Fruit fly (Drosophila melanogaster) whole organism, wandering third instar larva: ENCODE data around the gene CG9525.

ENCODE experiments used
- Abd-B ChIP-seq: fragments of >200 bp; optimal IDR thresholded peaks from 2 replicates; lab custom pipeline; 2017; ENCODE audit warnings: missing biosample characterization, missing genetic modification characterization
- CG32264 ChIP-seq: fragments of 200-800 bp; sonication (Bioruptor generic); optimal IDR thresholded peaks from 2 replicates; lab custom pipeline; 2016; ENCODE audit warnings: missing biosample characterization, missing genetic modification characterization
- CG9705 ChIP-seq: fragments of 200-800 bp; sonication (Bioruptor generic); optimal IDR thresholded peaks from 2 replicates; lab custom pipeline; 2018; ENCODE audit warnings: missing biosample characterization, mild to moderate bottlenecking, missing genetic modification characterization
- CrebA ChIP-seq: fragments of 200-800 bp; sonication (Bioruptor generic); optimal IDR thresholded peaks from 2 replicates; lab custom pipeline; 2016; ENCODE audit warnings: missing biosample characterization, mild to moderate bottlenecking, missing genetic modification characterization, borderline replicate concordance
- Dif ChIP-seq: fragments of 200-275, 200-300 bp; sonication (Bioruptor generic); optimal IDR thresholded peaks from 2 replicates; lab custom pipeline; 2018; ENCODE audit warnings: missing biosample characterization, missing genetic modification characterization; ENCODE audit not compliant: partially characterized antibody
- GATAd ChIP-seq: sonication (Bioruptor generic); optimal IDR thresholded peaks from 2 replicates; lab custom pipeline; 2016; ENCODE audit warnings: missing biosample characterization, missing genetic modification characterization
- HLH106 ChIP-seq: fragments of 200-800 bp; optimal IDR thresholded peaks from 3 replicates; lab custom pipeline; 2019; ENCODE audit warnings: missing biosample characterization, mild to moderate bottlenecking, missing genetic modification characterization, moderate library complexity
- Hnf4 ChIP-seq: fragments of 200-800 bp; sonication (Bioruptor generic); optimal IDR thresholded peaks from 2 replicates; lab custom pipeline; 2016; ENCODE audit warnings: missing biosample characterization, mild to moderate bottlenecking, missing genetic modification characterization
- Hr83 ChIP-seq: fragments of 200-300 bp; sonication (Bioruptor generic); optimal IDR thresholded peaks from 2 replicates; lab custom pipeline; 2016; ENCODE audit warnings: missing biosample characterization, mild to moderate bottlenecking, missing genetic modification characterization, moderate library complexity; ENCODE audit not compliant: poor library complexity, severe bottlenecking
- Jra ChIP-seq: sonication (Bioruptor generic); optimal IDR thresholded peaks from 2 replicates; lab custom pipeline; 2016; ENCODE audit warnings: missing biosample characterization, missing genetic modification characterization
- Mio ChIP-seq: sonication (Bioruptor generic); optimal IDR thresholded peaks from 2 replicates; lab custom pipeline; 2016; ENCODE audit warnings: missing biosample characterization, missing genetic modification characterization
- Myc ChIP-seq: fragments of >200 bp; optimal IDR thresholded peaks from 2 replicates; lab custom pipeline; 2017
- OdsH ChIP-seq: fragments of 200-800 bp; sonication (Bioruptor generic); optimal IDR thresholded peaks from 2 replicates; lab custom pipeline; 2016; ENCODE audit warnings: missing biosample characterization, mild to moderate bottlenecking, missing genetic modification characterization
- Rel ChIP-seq, 2 experiments: fragments of 200-800 bp; sonication (Bioruptor generic) in 1 of 2; optimal IDR thresholded peaks; 2 replicates in 1 of 2; 3 replicates in 1 of 2; lab custom pipeline; 2016 to 2019; ENCODE audit warnings: mild to moderate bottlenecking in 2 of 2, missing biosample characterization in 2 of 2, missing genetic modification characterization in 2 of 2, moderate library complexity in 1 of 2
- br ChIP-seq: fragments of 200-800 bp; sonication (Bioruptor generic); optimal IDR thresholded peaks from 2 replicates; lab custom pipeline; 2016; ENCODE audit warnings: missing biosample characterization, missing genetic modification characterization
- brk ChIP-seq: fragments of 200-800 bp; sonication (Bioruptor generic); optimal IDR thresholded peaks from 2 replicates; lab custom pipeline; 2016; ENCODE audit warnings: missing biosample characterization, mild to moderate bottlenecking, missing genetic modification characterization
- dmrt93B ChIP-seq: fragments of 200-800 bp; sonication (Bioruptor generic); optimal IDR thresholded peaks from 2 replicates; lab custom pipeline; 2018; ENCODE audit warnings: missing biosample characterization, mild to moderate bottlenecking, missing genetic modification characterization
- dsf ChIP-seq: sonication (Bioruptor generic); optimal IDR thresholded peaks from 2 replicates; lab custom pipeline; 2016; ENCODE audit warnings: missing biosample characterization, missing genetic modification characterization, borderline replicate concordance
- ey ChIP-seq: fragments of 200-800 bp; sonication (Bioruptor generic); optimal IDR thresholded peaks from 2 replicates; lab custom pipeline; 2016; ENCODE audit warnings: missing biosample characterization, missing genetic modification characterization
- foxo ChIP-seq, 2 experiments: fragments of 200-800 bp; sonication (Bioruptor generic); optimal IDR thresholded peaks; 2 replicates in 1 of 2; 3 replicates in 1 of 2; lab custom pipeline; 2016 to 2017; ENCODE audit warnings: missing biosample characterization in 2 of 2, missing genetic modification characterization in 2 of 2
- fru ChIP-seq: fragments of 200-800 bp; sonication (Bioruptor generic); optimal IDR thresholded peaks from 3 replicates; lab custom pipeline; 2016; ENCODE audit warnings: missing biosample characterization, mild to moderate bottlenecking, missing genetic modification characterization
- h ChIP-seq: fragments of 200-800 bp; sonication (Bioruptor generic); optimal IDR thresholded peaks from 3 replicates; lab custom pipeline; 2016; ENCODE audit warnings: missing biosample characterization, mild to moderate bottlenecking, missing genetic modification characterization
- jim ChIP-seq: fragments of 175-275, 200-325 bp; sonication (Bioruptor generic); optimal IDR thresholded peaks from 2 replicates; lab custom pipeline; 2016; ENCODE audit warnings: missing biosample characterization, mild to moderate bottlenecking, missing genetic modification characterization
- lola ChIP-seq: fragments of >200 bp; optimal IDR thresholded peaks from 2 replicates; lab custom pipeline; 2017; ENCODE audit warnings: missing biosample characterization, missing genetic modification characterization
- pan ChIP-seq: fragments of >200 bp; optimal IDR thresholded peaks from 2 replicates; lab custom pipeline; 2017
- psq ChIP-seq: fragments of 200-800 bp; sonication (Bioruptor generic); optimal IDR thresholded peaks from 3 replicates; lab custom pipeline; 2017; ENCODE audit warnings: missing biosample characterization, mild to moderate bottlenecking, missing genetic modification characterization, moderate library complexity
- rgr ChIP-seq: fragments of 200-800 bp; sonication (Bioruptor generic); optimal IDR thresholded peaks from 3 replicates; lab custom pipeline; 2016; ENCODE audit warnings: missing biosample characterization, mild to moderate bottlenecking, missing genetic modification characterization
- sage ChIP-seq: fragments of 200-800 bp; sonication (Bioruptor generic); optimal IDR thresholded peaks from 2 replicates; lab custom pipeline; 2016; ENCODE audit warnings: missing biosample characterization, mild to moderate bottlenecking, missing genetic modification characterization
- sv ChIP-seq: fragments of 200-800 bp; sonication (Bioruptor generic); optimal IDR thresholded peaks from 3 replicates; lab custom pipeline; 2016; ENCODE audit warnings: missing biosample characterization, missing genetic modification characterization
- tai ChIP-seq: sonication (Bioruptor generic); optimal IDR thresholded peaks from 2 replicates; lab custom pipeline; 2016; ENCODE audit warnings: missing biosample characterization, missing genetic modification characterization
- usp ChIP-seq: fragments of >200 bp; optimal IDR thresholded peaks from 2 replicates; lab custom pipeline; 2017; ENCODE audit warnings: missing biosample characterization, missing genetic modification characterization
- woc ChIP-seq: sonication (Bioruptor generic); optimal IDR thresholded peaks from 2 replicates; lab custom pipeline; 2016; ENCODE audit warnings: missing biosample characterization, mild to moderate bottlenecking, missing genetic modification characterization

Gene CG9525

dm6 chr2L:8964657-8965056, 2.5 kb upstream of the CG9525 start, which contains the start of gene CG32984:
TSS of gene CG32984 (plus strand) at chr2L:8964957.
- no peak for TF ChIP-seq Abd-B
- no peak for TF ChIP-seq sv (GFP tag; lab: Kevin White, UChicago)
- no peak for TF ChIP-seq Rel (GFP tag; optimal IDR thresholded peaks at IDR 0.05; lab: Kevin White, UChicago)
- TF ChIP-seq Rel (tag; optimal IDR thresholded peaks at IDR 0.05; lab: Kevin White, UChicago), result no peak
- TF ChIP-seq dsf, result no peak
- no peak for TF ChIP-seq fru
- TF ChIP-seq foxo (GFP tag; optimal IDR thresholded peaks at IDR 0.05; lab: Kevin White, UChicago), result no peak
- TF ChIP-seq lola, result no peak
- TF ChIP-seq jim (GFP tag; lab: Kevin White, UChicago), result no peak
- no peak for TF ChIP-seq CrebA (GFP tag; lab: Kevin White, UChicago)
- TF ChIP-seq CG9705, result no peak
- TF ChIP-seq rgr, result no peak
- TF ChIP-seq sage (GFP tag; lab: Kevin White, UChicago), result no peak
- TF ChIP-seq Hnf4 (GFP tag; lab: Kevin White, UChicago), result no peak
- TF ChIP-seq br (GFP tag; lab: Kevin White, UChicago), result no peak
- no peak for TF ChIP-seq CG32264 (GFP tag; lab: Kevin White, UChicago)
- TF ChIP-seq Hr83 (GFP tag; lab: Kevin White, UChicago), result no peak

- TF ChIP-seq pan (lab: Kevin White, UChicago) (no peak), jim (GFP tag; lab: Kevin White, UChicago) (no peak), br (GFP tag; lab: Kevin White, UChicago) (no peak), psq (GFP tag; lab: Kevin White, UChicago) (no peak), GATAd (GFP tag; lab: Kevin White, UChicago) (no peak), HLH106 (tag; lab: Kevin White, UChicago) (no peak), usp (GFP tag; lab: Kevin White, UChicago) (no peak), Hnf4 (GFP tag; lab: Kevin White, UChicago) (no peak), OdsH (no peak), woc (no peak), Dif (no peak), dsf (no peak), brk (GFP tag; lab: Kevin White, UChicago) (no peak), Jra (GFP tag; lab: Kevin White, UChicago) (no peak), h (GFP tag; lab: Kevin White, UChicago) (no peak), fru (no peak), foxo (GFP tag; optimal IDR thresholded peaks at IDR 0.05; lab: Kevin White, UChicago) (no peak)
Measured at dm6 chr2L:8959001-8959461, 3.1 kb downstream of the CG9525 start, which contains the start of gene CG31886. TSS of gene CG31886 (minus strand) at chr2L:8959051.

- peak; percentile 40 for TF ChIP-seq dmrt93B
- TF ChIP-seq HLH106 (tag; lab: Kevin White, UChicago), result peak; percentile 56
- no peak for TF ChIP-seq Rel (GFP tag; optimal IDR thresholded peaks at IDR 0.05; lab: Kevin White, UChicago)
- no peak for TF ChIP-seq Rel (tag; optimal IDR thresholded peaks at IDR 0.05; lab: Kevin White, UChicago)
- no peak for TF ChIP-seq Myc (lab: Kevin White, UChicago)
- peak; percentile 18 for TF ChIP-seq Hr83 (GFP tag; lab: Kevin White, UChicago)
- no peak for TF ChIP-seq CG32264 (GFP tag; lab: Kevin White, UChicago)
- peak; percentile 91 for TF ChIP-seq sv (GFP tag; lab: Kevin White, UChicago)
- no peak for TF ChIP-seq Mio (GFP tag; lab: Kevin White, UChicago)
- no peak for TF ChIP-seq GATAd (GFP tag; lab: Kevin White, UChicago)
- TF ChIP-seq h (GFP tag; lab: Kevin White, UChicago), result peak; percentile 79
- peak; percentile 3 for TF ChIP-seq CG9705
- peak; percentile 77 for TF ChIP-seq OdsH
- peak in 1 of 2 experiments; percentile 86 for TF ChIP-seq foxo (GFP tag; optimal IDR thresholded peaks at IDR 0.05; lab: Kevin White, UChicago)
- peak; percentile 57 for TF ChIP-seq CrebA (GFP tag; lab: Kevin White, UChicago)
- no peak for TF ChIP-seq pan (lab: Kevin White, UChicago)
- TF ChIP-seq psq (GFP tag; lab: Kevin White, UChicago), result peak; percentile 87
- peak; percentile 95 for TF ChIP-seq brk (GFP tag; lab: Kevin White, UChicago)
- TF ChIP-seq Hnf4 (GFP tag; lab: Kevin White, UChicago), result peak; percentile 66
- TF ChIP-seq usp (GFP tag; lab: Kevin White, UChicago), result no peak
- no peak for TF ChIP-seq Abd-B
- TF ChIP-seq tai (GFP tag; lab: Kevin White, UChicago), result peak; percentile 56
- TF ChIP-seq br (GFP tag; lab: Kevin White, UChicago), result peak; percentile 55
- peak; percentile 27 for TF ChIP-seq Jra (GFP tag; lab: Kevin White, UChicago)
- peak; percentile 80 for TF ChIP-seq rgr
- peak; percentile 94 for TF ChIP-seq ey (GFP tag; lab: Kevin White, UChicago)
- peak; percentile 93 for TF ChIP-seq fru
- TF ChIP-seq woc, result peak; percentile 13
Measured at dm6 chr2L:8958046-8958497, 4.1 kb downstream of the CG9525 start.
